Worm (Caenorhabditis elegans) whole organism, young adult: ENCODE results near the gene str-207.

Source experiments
- B0261.1 ChIP-seq: sonication (generic microtip); optimal IDR thresholded peaks from 2 replicates; lab custom pipeline; 2016; ENCODE audit warnings: mild to moderate bottlenecking, missing genetic modification characterization, moderate library complexity, missing compliant biosample characterization
- F23B12.7 ChIP-seq: sonication (generic microtip); optimal IDR thresholded peaks from 2 replicates; lab custom pipeline; 2017; ENCODE audit warnings: missing genetic modification characterization, mild to moderate bottlenecking, missing compliant biosample characterization, antibody characterized with exemption, moderate library complexity; ENCODE audit not compliant: insufficient read depth
- ceh-100 ChIP-seq: fragments of 200-800 bp; sonication (Bioruptor generic); IDR thresholded peaks from 2 replicates; pipeline ENCODE4 v1.3.6; 2022; ENCODE audit warnings: missing genetic modification reagents, missing genetic modification characterization, missing compliant biosample characterization
- ets-4 ChIP-seq: fragments of 200-800 bp; sonication (Bioruptor generic); optimal IDR thresholded peaks from 2 replicates; lab custom pipeline; 2018; ENCODE audit warnings: mild to moderate bottlenecking, missing genetic modification characterization, missing compliant biosample characterization
- hlh-12 ChIP-seq: sonication (generic microtip); optimal IDR thresholded peaks from 2 replicates; lab custom pipeline; 2016; ENCODE audit warnings: missing genetic modification characterization, missing compliant biosample characterization
- nfya-1 ChIP-seq: sonication (generic microtip); optimal IDR thresholded peaks from 2 replicates; lab custom pipeline; 2017; ENCODE audit warnings: antibody characterized with exemption, missing compliant biosample characterization, missing genetic modification characterization, borderline replicate concordance; ENCODE audit not compliant: insufficient read depth
- unc-62 ChIP-seq: fragments of 150-350 bp; optimal IDR thresholded peaks from 2 replicates; lab custom pipeline; 2014; ENCODE audit warnings: missing biosample characterization, missing genetic modification reagents, missing genetic modification characterization

- no peak for TF ChIP-seq ceh-100 (GFP tag; lab: Robert Waterston, UW)
- no peak for TF ChIP-seq hlh-12
- no peak for TF ChIP-seq unc-62
- TF ChIP-seq B0261.1: no peak
- TF ChIP-seq nfya-1: no peak
- no peak for TF ChIP-seq ets-4 (GFP tag; lab: Kevin White, UChicago)
- TF ChIP-seq F23B12.7 (tag; lab: Kevin White, UChicago): no peak
Measured at ce11 chrV:4980094-4980493, 28.6 kb downstream of the str-207 start.
